Worm (Caenorhabditis elegans) whole organism, late embryonic: ENCODE results near the gene cdr-7.
A peak's percentile ranks its signal among the peaks of the same experiment; 100 is the strongest.

ENCODE experiments used
- C08G9.2 ChIP-seq: sonication (generic microtip); optimal IDR thresholded peaks from 2 replicates; lab custom pipeline; 2016; ENCODE audit warnings: mild to moderate bottlenecking, missing genetic modification characterization, moderate library complexity, missing compliant biosample characterization
- C38D4.7 ChIP-seq: fragments of 200-800 bp; sonication (Bioruptor generic); optimal IDR thresholded peaks from 2 replicates; lab custom pipeline; 2018; ENCODE audit warnings: mild to moderate bottlenecking, missing genetic modification characterization, moderate library complexity, missing compliant biosample characterization
- F13H6.1 ChIP-seq: sonication (generic microtip); optimal IDR thresholded peaks from 2 replicates; lab custom pipeline; 2016; ENCODE audit warnings: missing genetic modification characterization, missing compliant biosample characterization
- K02D7.2 ChIP-seq: sonication (generic microtip); optimal IDR thresholded peaks from 2 replicates; lab custom pipeline; 2017; ENCODE audit warnings: mild to moderate bottlenecking, missing genetic modification characterization, missing compliant biosample characterization
- K09A11.1 ChIP-seq: sonication (generic microtip); optimal IDR thresholded peaks from 2 replicates; lab custom pipeline; 2017; ENCODE audit warnings: antibody characterized with exemption, mild to moderate bottlenecking, missing genetic modification characterization, missing compliant biosample characterization; ENCODE audit not compliant: insufficient read depth
- Y22D7AL.16 ChIP-seq: sonication (generic microtip); optimal IDR thresholded peaks from 2 replicates; lab custom pipeline; 2016; ENCODE audit warnings: missing genetic modification characterization, missing compliant biosample characterization
- ahr-1 ChIP-seq: sonication (generic microtip); optimal IDR thresholded peaks from 2 replicates; lab custom pipeline; 2016; ENCODE audit warnings: missing genetic modification characterization, missing compliant biosample characterization
- ama-1 ChIP-seq: fragments of 150-350 bp; optimal IDR thresholded peaks from 2 replicates; lab custom pipeline; 2014
- ceh-19 ChIP-seq: fragments of 200-800 bp; sonication (Bioruptor generic); optimal IDR thresholded peaks from 2 replicates; lab custom pipeline; 2018; ENCODE audit warnings: mild to moderate bottlenecking, missing genetic modification characterization, missing compliant biosample characterization
- ceh-24 ChIP-seq: sonication (generic microtip); optimal IDR thresholded peaks from 2 replicates; lab custom pipeline; 2016; ENCODE audit warnings: mild to moderate bottlenecking, missing genetic modification characterization, missing compliant biosample characterization
- ceh-30 ChIP-seq: fragments of 150-350 bp; optimal IDR thresholded peaks from 2 replicates; lab custom pipeline; 2014; ENCODE audit warnings: missing biosample characterization, missing genetic modification characterization
- ceh-31 ChIP-seq: sonication (generic microtip); optimal IDR thresholded peaks from 2 replicates; lab custom pipeline; 2016; ENCODE audit warnings: missing genetic modification characterization, missing compliant biosample characterization
- dmd-4 ChIP-seq: sonication (generic microtip); optimal IDR thresholded peaks from 2 replicates; lab custom pipeline; 2016; ENCODE audit warnings: borderline replicate concordance, missing genetic modification characterization, missing compliant biosample characterization
- elt-2 ChIP-seq: sonication (generic microtip); optimal IDR thresholded peaks from 2 replicates; lab custom pipeline; 2016; ENCODE audit warnings: missing genetic modification reagents, missing genetic modification characterization, missing compliant biosample characterization
- elt-4 ChIP-seq: sonication (generic microtip); optimal IDR thresholded peaks from 2 replicates; lab custom pipeline; 2016; ENCODE audit warnings: missing genetic modification characterization, missing compliant biosample characterization
- ets-4 ChIP-seq: sonication (generic microtip); optimal IDR thresholded peaks from 2 replicates; lab custom pipeline; 2016; ENCODE audit warnings: missing genetic modification characterization, missing compliant biosample characterization
- fkh-6 ChIP-seq: sonication (generic microtip); optimal IDR thresholded peaks from 2 replicates; lab custom pipeline; 2016; ENCODE audit warnings: missing genetic modification characterization, missing compliant biosample characterization
- hlh-15 ChIP-seq: sonication (generic microtip); optimal IDR thresholded peaks from 2 replicates; lab custom pipeline; 2016; ENCODE audit warnings: missing genetic modification characterization, missing compliant biosample characterization
- lim-6 ChIP-seq: sonication (generic microtip); optimal IDR thresholded peaks from 2 replicates; lab custom pipeline; 2016; ENCODE audit warnings: missing genetic modification characterization, missing compliant biosample characterization
- lin-11 ChIP-seq: fragments of 200-800 bp; sonication (Bioruptor generic); optimal IDR thresholded peaks from 2 replicates; lab custom pipeline; 2018; ENCODE audit warnings: mild to moderate bottlenecking, missing genetic modification characterization, missing compliant biosample characterization
- madf-2 ChIP-seq: sonication (generic microtip); optimal IDR thresholded peaks from 2 replicates; lab custom pipeline; 2017; ENCODE audit warnings: missing genetic modification characterization, missing compliant biosample characterization
- mec-3 ChIP-seq: sonication (generic microtip); optimal IDR thresholded peaks from 2 replicates; lab custom pipeline; 2016; ENCODE audit warnings: borderline replicate concordance, missing genetic modification characterization, missing compliant biosample characterization
- nhr-232 ChIP-seq: sonication (generic microtip); optimal IDR thresholded peaks from 2 replicates; lab custom pipeline; 2016; ENCODE audit warnings: missing genetic modification characterization, missing compliant biosample characterization
- npax-4 ChIP-seq: sonication (generic microtip); optimal IDR thresholded peaks from 2 replicates; lab custom pipeline; 2016; ENCODE audit warnings: missing genetic modification characterization, missing compliant biosample characterization
- odd-2 ChIP-seq: sonication (generic microtip); optimal IDR thresholded peaks from 2 replicates; lab custom pipeline; 2017; ENCODE audit warnings: antibody characterized with exemption, mild to moderate bottlenecking, missing genetic modification characterization, missing compliant biosample characterization
- pat-9 ChIP-seq: fragments of 200-800 bp; sonication (Bioruptor generic); optimal IDR thresholded peaks from 2 replicates; lab custom pipeline; 2018; ENCODE audit warnings: mild to moderate bottlenecking, missing genetic modification characterization, moderate library complexity, missing compliant biosample characterization
- pax-1 ChIP-seq: fragments of 150-350 bp; optimal IDR thresholded peaks from 2 replicates; lab custom pipeline; 2014; ENCODE audit warnings: missing biosample characterization, missing genetic modification characterization
- pros-1 ChIP-seq: fragments of 150-350 bp; optimal IDR thresholded peaks from 2 replicates; lab custom pipeline; 2014; ENCODE audit warnings: missing biosample characterization, missing genetic modification reagents, missing genetic modification characterization
- rnt-1 ChIP-seq: sonication (generic microtip); optimal IDR thresholded peaks from 2 replicates; lab custom pipeline; 2016; ENCODE audit warnings: missing genetic modification characterization, missing compliant biosample characterization
- sdc-2 ChIP-seq: sonication (generic microtip); optimal IDR thresholded peaks from 2 replicates; lab custom pipeline; 2016; ENCODE audit warnings: missing genotype, missing genetic modification characterization, missing compliant biosample characterization
- sox-4 ChIP-seq: sonication (generic microtip); optimal IDR thresholded peaks from 2 replicates; lab custom pipeline; 2017; ENCODE audit warnings: mild to moderate bottlenecking, missing genetic modification characterization, inconsistent platforms, missing compliant biosample characterization
- tbx-2 ChIP-seq: sonication (generic microtip); optimal IDR thresholded peaks from 2 replicates; lab custom pipeline; 2016; ENCODE audit warnings: missing genetic modification characterization, missing compliant biosample characterization
- tbx-7 ChIP-seq: sonication (generic microtip); optimal IDR thresholded peaks from 2 replicates; lab custom pipeline; 2016; ENCODE audit warnings: missing genotype, missing genetic modification characterization, missing compliant biosample characterization
- unc-42 ChIP-seq: sonication (generic microtip); optimal IDR thresholded peaks from 2 replicates; lab custom pipeline; 2016; ENCODE audit warnings: missing genotype, missing genetic modification characterization, missing compliant biosample characterization
- ztf-16 ChIP-seq: sonication (generic microtip); optimal IDR thresholded peaks from 2 replicates; lab custom pipeline; 2017; ENCODE audit warnings: missing genetic modification characterization, missing compliant biosample characterization

Gene cdr-7

ce11 chrV:12433105-12433504 lies 21.2 kb upstream of the cdr-7 start (continued):
- TF ChIP-seq elt-4 (no peak), pros-1 (tag; lab: Kevin White, UChicago) (no peak), npax-4 (tag; lab: Kevin White, UChicago) (no peak), F13H6.1 (tag; lab: Kevin White, UChicago) (no peak), ceh-19 (GFP tag; lab: Kevin White, UChicago) (no peak)
- TF ChIP-seq, all 69 proteins: peak for 0

ce11 chrV:12432111-12432510 lies 20.2 kb upstream of the cdr-7 start, which contains the start of gene C54D10.13:
Gene C54D10.13 (minus strand): TSS chrV:12432289.
- TF ChIP-seq C38D4.7 (GFP tag; lab: Kevin White, UChicago) (no peak), madf-2 (tag; lab: Kevin White, UChicago) (no peak), pat-9 (tag; lab: Kevin White, UChicago) (no peak), sox-4 (tag; lab: Kevin White, UChicago) (no peak), K09A11.1 (tag; lab: Kevin White, UChicago) (no peak), ceh-19 (GFP tag; lab: Kevin White, UChicago) (no peak), C08G9.2 (tag; lab: Kevin White, UChicago) (no peak), Y22D7AL.16 (tag; lab: Kevin White, UChicago) (no peak), ets-4 (no peak), ceh-30 (tag; lab: Kevin White, UChicago) (no peak), npax-4 (tag; lab: Kevin White, UChicago) (no peak), pax-1 (no peak), sdc-2 (tag; lab: Kevin White, UChicago) (no peak), hlh-15 (no peak), tbx-2 (no peak), mec-3 (tag; lab: Kevin White, UChicago) (no peak), lin-11 (tag; lab: Kevin White, UChicago) (no peak), ceh-31 (no peak), ceh-24 (tag; lab: Kevin White, UChicago) (no peak), ahr-1 (tag; lab: Kevin White, UChicago) (no peak)

DNA sequence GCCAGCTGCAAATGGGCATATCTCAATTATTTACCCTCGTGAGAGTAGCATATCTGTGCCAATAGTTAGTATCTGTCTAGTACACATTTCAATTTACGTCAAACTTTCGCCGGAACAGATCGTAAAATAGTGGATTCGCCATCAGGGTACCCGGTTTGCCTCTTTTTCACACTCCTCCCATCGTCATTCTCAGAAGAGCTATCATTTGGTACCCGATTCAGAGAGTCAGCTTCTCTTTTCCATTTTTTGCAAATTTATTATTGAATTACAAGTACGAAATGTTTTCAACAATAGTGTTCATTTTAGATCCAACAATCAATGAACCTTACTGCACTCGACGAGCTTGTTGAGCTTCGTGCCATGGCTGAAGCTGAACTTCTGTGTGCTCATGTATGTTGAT lies 17.1 kb upstream of the cdr-7 start, which contains the start of gene C54D10.5:
C54D10.5 (plus strand) TSS at position 301 of the 400 bp plus-strand sequence.
- no peak for TF ChIP-seq ama-1 (lab: Kevin White, UChicago)
- TF ChIP-seq odd-2 (tag; lab: Kevin White, UChicago): no peak
- no peak for TF ChIP-seq ceh-19 (GFP tag; lab: Kevin White, UChicago)

- TF ChIP-seq lim-6 (tag; lab: Kevin White, UChicago): no peak
- TF ChIP-seq nhr-232: no peak
- TF ChIP-seq unc-42 (tag; lab: Kevin White, UChicago): no peak
- no peak for TF ChIP-seq rnt-1
- no peak for TF ChIP-seq fkh-6 (tag; lab: Kevin White, UChicago)
- no peak for TF ChIP-seq tbx-7 (tag; lab: Kevin White, UChicago)
- no peak for TF ChIP-seq dmd-4 (tag; lab: Kevin White, UChicago)
- no peak for TF ChIP-seq pat-9 (tag; lab: Kevin White, UChicago)
Observed at ce11 chrV:12427826-12428225, 15.9 kb upstream of the cdr-7 start.

DNA sequence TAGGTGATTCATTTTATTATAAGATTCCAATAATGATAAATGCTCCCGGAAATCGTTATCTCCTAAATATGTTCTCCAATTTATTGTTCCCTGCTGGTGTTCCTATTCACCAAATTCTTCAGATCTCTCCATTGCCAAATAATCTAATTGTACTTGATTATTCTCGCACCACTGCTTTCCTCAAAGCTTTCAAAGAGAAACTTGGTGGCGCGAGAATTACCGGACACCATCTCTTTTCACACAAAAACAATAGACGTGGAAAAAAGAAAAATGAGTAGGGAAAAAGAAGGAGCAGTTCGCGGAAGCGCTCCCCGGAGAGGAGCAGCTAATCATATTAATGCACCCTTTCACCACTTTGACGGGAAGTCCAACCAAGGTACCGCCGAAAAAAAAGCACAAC lies 9.4 kb upstream of the cdr-7 start:
- TF ChIP-seq unc-42 (tag; lab: Kevin White, UChicago) (peak; percentile 53), C08G9.2 (tag; lab: Kevin White, UChicago) (no peak), ceh-31 (peak; percentile 62), elt-2 (no peak), K02D7.2 (tag; lab: Kevin White, UChicago) (no peak), ztf-16 (tag; lab: Kevin White, UChicago) (no peak)
